Fruit fly (Drosophila melanogaster) whole organism: Measurements from ENCODE around the gene Qtzl.
A peak's percentile ranks its signal among the peaks of the same experiment; 100 is the strongest.

Source experiments
- CG8478 ChIP-seq: fragments of >200 bp; optimal IDR thresholded peaks from 2 replicates; lab custom pipeline; 2018; ENCODE audit warnings: inconsistent platforms
- Dll ChIP-seq: fragments of >200 bp; optimal IDR thresholded peaks from 2 replicates; lab custom pipeline; 2017
- EcR ChIP-seq, 2 experiments: fragments of >200 bp; optimal IDR thresholded peaks; 2 replicates each; lab custom pipeline; 2017; ENCODE audit warnings: missing biosample characterization in 2 of 2, missing genetic modification characterization in 2 of 2, missing genetic modification reagents in 2 of 2
- pan ChIP-seq: fragments of >200 bp; optimal IDR thresholded peaks from 2 replicates; lab custom pipeline; 2017
- psq ChIP-seq: fragments of >200 bp; optimal IDR thresholded peaks from 2 replicates; lab custom pipeline; 2017
- usp ChIP-seq: fragments of >200 bp; optimal IDR thresholded peaks from 2 replicates; lab custom pipeline; 2017; ENCODE audit warnings: missing biosample characterization, missing genetic modification characterization, mixed read lengths

- TF ChIP-seq pan (lab: Kevin White, UChicago): no peak
- peak; percentile 84 for TF ChIP-seq CG8478 (lab: Kevin White, UChicago)
- no peak for TF ChIP-seq EcR (GFP tag; optimal IDR thresholded peaks at IDR 0.05; lab: Kevin White, UChicago)
- no peak for TF ChIP-seq psq (lab: Kevin White, UChicago)
- TF ChIP-seq usp (GFP tag; lab: Kevin White, UChicago): no peak
- peak; percentile 75 for TF ChIP-seq Dll (lab: Kevin White, UChicago)
Observed at dm6 chr2L:11970853-11971397, 24.6 kb upstream of the Qtzl start.
